Fruit fly (Drosophila melanogaster) whole organism, wandering third instar larva: ENCODE measurements around the gene CG5149.

Source experiments
- Abd-B ChIP-seq: fragments of >200 bp; optimal IDR thresholded peaks from 2 replicates; lab custom pipeline; 2017; ENCODE audit warnings: missing biosample characterization, missing genetic modification characterization
- CG32264 ChIP-seq: fragments of 200-800 bp; sonication (Bioruptor generic); optimal IDR thresholded peaks from 2 replicates; lab custom pipeline; 2016; ENCODE audit warnings: missing biosample characterization, missing genetic modification characterization
- CG9705 ChIP-seq: fragments of 200-800 bp; sonication (Bioruptor generic); optimal IDR thresholded peaks from 2 replicates; lab custom pipeline; 2018; ENCODE audit warnings: missing biosample characterization, mild to moderate bottlenecking, missing genetic modification characterization
- CrebA ChIP-seq: fragments of 200-800 bp; sonication (Bioruptor generic); optimal IDR thresholded peaks from 2 replicates; lab custom pipeline; 2016; ENCODE audit warnings: missing biosample characterization, mild to moderate bottlenecking, missing genetic modification characterization, borderline replicate concordance
- Dfd ChIP-seq: fragments of >200 bp; optimal IDR thresholded peaks from 2 replicates; lab custom pipeline; 2017; ENCODE audit warnings: missing biosample characterization, missing genetic modification characterization
- Dif ChIP-seq: fragments of 200-275, 200-300 bp; sonication (Bioruptor generic); optimal IDR thresholded peaks from 2 replicates; lab custom pipeline; 2018; ENCODE audit warnings: missing biosample characterization, missing genetic modification characterization; ENCODE audit not compliant: partially characterized antibody
- GATAd ChIP-seq: sonication (Bioruptor generic); optimal IDR thresholded peaks from 2 replicates; lab custom pipeline; 2016; ENCODE audit warnings: missing biosample characterization, missing genetic modification characterization
- HLH106 ChIP-seq: fragments of 200-800 bp; optimal IDR thresholded peaks from 3 replicates; lab custom pipeline; 2019; ENCODE audit warnings: missing biosample characterization, mild to moderate bottlenecking, missing genetic modification characterization, moderate library complexity
- Hnf4 ChIP-seq: fragments of 200-800 bp; sonication (Bioruptor generic); optimal IDR thresholded peaks from 2 replicates; lab custom pipeline; 2016; ENCODE audit warnings: missing biosample characterization, mild to moderate bottlenecking, missing genetic modification characterization
- Hr78 ChIP-seq: fragments of >200 bp; optimal IDR thresholded peaks from 2 replicates; lab custom pipeline; 2017; ENCODE audit warnings: missing biosample characterization, missing genetic modification characterization
- Hr83 ChIP-seq: fragments of 200-300 bp; sonication (Bioruptor generic); optimal IDR thresholded peaks from 2 replicates; lab custom pipeline; 2016; ENCODE audit warnings: missing biosample characterization, mild to moderate bottlenecking, missing genetic modification characterization, moderate library complexity; ENCODE audit not compliant: poor library complexity, severe bottlenecking
- Jra ChIP-seq: sonication (Bioruptor generic); optimal IDR thresholded peaks from 2 replicates; lab custom pipeline; 2016; ENCODE audit warnings: missing biosample characterization, missing genetic modification characterization
- Mio ChIP-seq: sonication (Bioruptor generic); optimal IDR thresholded peaks from 2 replicates; lab custom pipeline; 2016; ENCODE audit warnings: missing biosample characterization, missing genetic modification characterization
- Myc ChIP-seq: fragments of >200 bp; optimal IDR thresholded peaks from 2 replicates; lab custom pipeline; 2017
- N ChIP-seq: fragments of >200 bp; optimal IDR thresholded peaks from 2 replicates; lab custom pipeline; 2018; ENCODE audit warnings: missing biosample characterization, missing external identifiers, missing genetic modification characterization
- OdsH ChIP-seq: fragments of 200-800 bp; sonication (Bioruptor generic); optimal IDR thresholded peaks from 2 replicates; lab custom pipeline; 2016; ENCODE audit warnings: missing biosample characterization, mild to moderate bottlenecking, missing genetic modification characterization
- Rel ChIP-seq, 2 experiments: fragments of 200-800 bp; sonication (Bioruptor generic) in 1 of 2; optimal IDR thresholded peaks; 2 replicates in 1 of 2; 3 replicates in 1 of 2; lab custom pipeline; 2016 to 2019; ENCODE audit warnings: mild to moderate bottlenecking in 2 of 2, missing biosample characterization in 2 of 2, missing genetic modification characterization in 2 of 2, moderate library complexity in 1 of 2
- Sp1 ChIP-seq: fragments of 200-800 bp; sonication (Bioruptor generic); optimal IDR thresholded peaks from 3 replicates; lab custom pipeline; 2019; ENCODE audit warnings: missing biosample characterization, mild to moderate bottlenecking, missing genetic modification characterization, moderate library complexity
- Vsx2 ChIP-seq: fragments of 200-300, 225-300 bp; sonication (Bioruptor generic); optimal IDR thresholded peaks from 2 replicates; lab custom pipeline; 2018; ENCODE audit warnings: missing biosample characterization, missing genetic modification characterization; ENCODE audit not compliant: partially characterized antibody
- br ChIP-seq: fragments of 200-800 bp; sonication (Bioruptor generic); optimal IDR thresholded peaks from 2 replicates; lab custom pipeline; 2016; ENCODE audit warnings: missing biosample characterization, missing genetic modification characterization
- brk ChIP-seq: fragments of 200-800 bp; sonication (Bioruptor generic); optimal IDR thresholded peaks from 2 replicates; lab custom pipeline; 2016; ENCODE audit warnings: missing biosample characterization, mild to moderate bottlenecking, missing genetic modification characterization
- dl ChIP-seq, 2 experiments: fragments of 175-275, 200-275 bp in 1 of 2; fragments of 200-275 bp in 1 of 2; sonication (Bioruptor generic); optimal IDR thresholded peaks; lab custom pipeline; 2018; ENCODE audit warnings: mild to moderate bottlenecking in 2 of 2, missing biosample characterization in 2 of 2, missing genetic modification characterization in 2 of 2, moderate library complexity in 2 of 2; ENCODE audit not compliant: partially characterized antibody in 2 of 2, insufficient read depth in 1 of 2
- dmrt93B ChIP-seq: fragments of 200-800 bp; sonication (Bioruptor generic); optimal IDR thresholded peaks from 2 replicates; lab custom pipeline; 2018; ENCODE audit warnings: missing biosample characterization, mild to moderate bottlenecking, missing genetic modification characterization
- dsf ChIP-seq: sonication (Bioruptor generic); optimal IDR thresholded peaks from 2 replicates; lab custom pipeline; 2016; ENCODE audit warnings: missing biosample characterization, missing genetic modification characterization, borderline replicate concordance
- ey ChIP-seq: fragments of 200-800 bp; sonication (Bioruptor generic); optimal IDR thresholded peaks from 2 replicates; lab custom pipeline; 2016; ENCODE audit warnings: missing biosample characterization, missing genetic modification characterization
- foxo ChIP-seq, 2 experiments: fragments of 200-800 bp; sonication (Bioruptor generic); optimal IDR thresholded peaks; 2 replicates in 1 of 2; 3 replicates in 1 of 2; lab custom pipeline; 2016 to 2017; ENCODE audit warnings: missing biosample characterization in 2 of 2, missing genetic modification characterization in 2 of 2
- fru ChIP-seq: fragments of 200-800 bp; sonication (Bioruptor generic); optimal IDR thresholded peaks from 3 replicates; lab custom pipeline; 2016; ENCODE audit warnings: missing biosample characterization, mild to moderate bottlenecking, missing genetic modification characterization
- h ChIP-seq: fragments of 200-800 bp; sonication (Bioruptor generic); optimal IDR thresholded peaks from 3 replicates; lab custom pipeline; 2016; ENCODE audit warnings: missing biosample characterization, mild to moderate bottlenecking, missing genetic modification characterization
- jim ChIP-seq: fragments of 175-275, 200-325 bp; sonication (Bioruptor generic); optimal IDR thresholded peaks from 2 replicates; lab custom pipeline; 2016; ENCODE audit warnings: missing biosample characterization, mild to moderate bottlenecking, missing genetic modification characterization
- lola ChIP-seq: fragments of >200 bp; optimal IDR thresholded peaks from 2 replicates; lab custom pipeline; 2017; ENCODE audit warnings: missing biosample characterization, missing genetic modification characterization
- pan ChIP-seq: fragments of >200 bp; optimal IDR thresholded peaks from 2 replicates; lab custom pipeline; 2017
- psq ChIP-seq: fragments of 200-800 bp; sonication (Bioruptor generic); optimal IDR thresholded peaks from 3 replicates; lab custom pipeline; 2017; ENCODE audit warnings: missing biosample characterization, mild to moderate bottlenecking, missing genetic modification characterization, moderate library complexity
- rgr ChIP-seq: fragments of 200-800 bp; sonication (Bioruptor generic); optimal IDR thresholded peaks from 3 replicates; lab custom pipeline; 2016; ENCODE audit warnings: missing biosample characterization, mild to moderate bottlenecking, missing genetic modification characterization
- sage ChIP-seq: fragments of 200-800 bp; sonication (Bioruptor generic); optimal IDR thresholded peaks from 2 replicates; lab custom pipeline; 2016; ENCODE audit warnings: missing biosample characterization, mild to moderate bottlenecking, missing genetic modification characterization
- sv ChIP-seq: fragments of 200-800 bp; sonication (Bioruptor generic); optimal IDR thresholded peaks from 3 replicates; lab custom pipeline; 2016; ENCODE audit warnings: missing biosample characterization, missing genetic modification characterization
- tai ChIP-seq: sonication (Bioruptor generic); optimal IDR thresholded peaks from 2 replicates; lab custom pipeline; 2016; ENCODE audit warnings: missing biosample characterization, missing genetic modification characterization
- usp ChIP-seq: fragments of >200 bp; optimal IDR thresholded peaks from 2 replicates; lab custom pipeline; 2017; ENCODE audit warnings: missing biosample characterization, missing genetic modification characterization
- woc ChIP-seq: sonication (Bioruptor generic); optimal IDR thresholded peaks from 2 replicates; lab custom pipeline; 2016; ENCODE audit warnings: missing biosample characterization, mild to moderate bottlenecking, missing genetic modification characterization

CG5149 gene

DNA sequence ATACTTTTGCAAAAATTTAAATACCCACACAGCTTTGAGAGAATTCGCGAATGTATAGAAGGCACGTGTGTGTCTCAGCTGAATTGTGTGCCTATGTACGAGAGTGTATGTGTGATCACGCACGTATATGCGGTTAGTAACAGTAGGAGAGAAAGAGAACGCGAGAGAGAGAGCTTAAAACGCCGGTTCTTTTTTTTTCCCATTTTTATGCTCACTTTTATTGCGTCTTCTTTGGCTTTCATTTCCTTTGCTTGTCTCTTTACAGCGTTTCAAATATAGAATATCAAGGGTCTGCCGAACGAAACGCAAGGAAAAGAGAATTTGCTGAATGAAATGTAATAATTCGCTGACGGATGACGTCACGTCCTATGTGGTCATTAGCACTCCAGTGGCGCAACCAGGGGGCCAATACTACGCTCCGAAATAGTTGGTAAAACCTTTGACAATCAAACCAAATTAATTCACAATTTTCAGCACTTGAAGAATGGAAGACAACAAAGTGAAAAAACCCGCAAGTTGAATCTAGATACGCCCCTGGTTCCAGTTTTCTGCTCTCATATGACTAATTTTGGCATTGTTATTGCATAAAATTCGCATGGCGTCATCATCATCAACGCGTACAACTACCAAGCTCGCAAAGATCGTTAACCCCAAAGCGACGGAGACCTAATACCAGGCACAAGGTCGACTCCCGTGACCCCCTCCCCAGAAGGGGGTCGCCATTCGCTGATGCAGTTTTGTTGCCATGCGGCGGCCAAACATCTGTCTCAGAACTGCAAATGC, 37.0 kb upstream of the CG5149 start:
- TF ChIP-seq sage (GFP tag; lab: Kevin White, UChicago): peak; percentile 27
- TF ChIP-seq Hr78 (GFP tag; lab: Kevin White, UChicago): no peak
- no peak for TF ChIP-seq pan (lab: Kevin White, UChicago)
- TF ChIP-seq Hr83 (GFP tag; lab: Kevin White, UChicago): peak; percentile 69
- TF ChIP-seq tai (GFP tag; lab: Kevin White, UChicago): peak; percentile 72
- peak; percentile 76 for TF ChIP-seq Jra (GFP tag; lab: Kevin White, UChicago)
- TF ChIP-seq Sp1 (GFP tag; lab: Kevin White, UChicago): peak; percentile 83
- TF ChIP-seq Abd-B (GFP tag; lab: Kevin White, UChicago): no peak
- peak; percentile 81 for TF ChIP-seq Mio (GFP tag; lab: Kevin White, UChicago)
- peak; percentile 2 for TF ChIP-seq GATAd
- TF ChIP-seq lola: no peak
- TF ChIP-seq Hnf4 (GFP tag; lab: Kevin White, UChicago): peak; percentile 85
- TF ChIP-seq dsf (GFP tag; lab: Kevin White, UChicago): peak; percentile 80
- no peak for TF ChIP-seq Vsx2
- TF ChIP-seq dl (GFP tag; optimal IDR thresholded peaks at IDR 0.05; lab: Kevin White, UChicago; ENCODE audit: insufficient read depth in 1 of 2, partially characterized antibody in 2 of 2): peak; percentile 25 to 72
- peak; percentile 93 for TF ChIP-seq br (GFP tag; lab: Kevin White, UChicago)
- TF ChIP-seq psq (GFP tag; lab: Kevin White, UChicago): peak; percentile 95
- peak; percentile 42 for TF ChIP-seq woc (GFP tag; lab: Kevin White, UChicago)
- TF ChIP-seq jim: no peak
- peak; percentile 92 for TF ChIP-seq h
- TF ChIP-seq ey (GFP tag; lab: Kevin White, UChicago): peak; percentile 93
- no peak for TF ChIP-seq Myc
- TF ChIP-seq foxo (GFP tag; optimal IDR thresholded peaks at IDR 0.05; lab: Kevin White, UChicago): peak; percentile 53 to 92
- no peak for TF ChIP-seq Dfd (GFP tag; lab: Kevin White, UChicago)
- peak; percentile 92 for TF ChIP-seq rgr (GFP tag; lab: Kevin White, UChicago)
- no peak for TF ChIP-seq N
- TF ChIP-seq Rel (GFP tag; optimal IDR thresholded peaks at IDR 0.05; lab: Kevin White, UChicago): no peak
- peak; percentile 10 for TF ChIP-seq Rel (tag; optimal IDR thresholded peaks at IDR 0.05; lab: Kevin White, UChicago)
- peak; percentile 40 for TF ChIP-seq sv (GFP tag; lab: Kevin White, UChicago)
- no peak for TF ChIP-seq usp
- peak; percentile 78 for TF ChIP-seq dmrt93B (GFP tag; lab: Kevin White, UChicago)
- TF ChIP-seq Dif (GFP tag; lab: Kevin White, UChicago): peak; percentile 73
- TF ChIP-seq HLH106 (tag; lab: Kevin White, UChicago): peak; percentile 89
- TF ChIP-seq CG9705 (GFP tag; lab: Kevin White, UChicago): peak; percentile 49
- peak; percentile 76 for TF ChIP-seq CG32264 (GFP tag; lab: Kevin White, UChicago)
- TF ChIP-seq CrebA (GFP tag; lab: Kevin White, UChicago): peak; percentile 72
- TF ChIP-seq brk: peak; percentile 82
- TF ChIP-seq fru: peak; percentile 88
- TF ChIP-seq OdsH (GFP tag; lab: Kevin White, UChicago): peak; percentile 91

DNA sequence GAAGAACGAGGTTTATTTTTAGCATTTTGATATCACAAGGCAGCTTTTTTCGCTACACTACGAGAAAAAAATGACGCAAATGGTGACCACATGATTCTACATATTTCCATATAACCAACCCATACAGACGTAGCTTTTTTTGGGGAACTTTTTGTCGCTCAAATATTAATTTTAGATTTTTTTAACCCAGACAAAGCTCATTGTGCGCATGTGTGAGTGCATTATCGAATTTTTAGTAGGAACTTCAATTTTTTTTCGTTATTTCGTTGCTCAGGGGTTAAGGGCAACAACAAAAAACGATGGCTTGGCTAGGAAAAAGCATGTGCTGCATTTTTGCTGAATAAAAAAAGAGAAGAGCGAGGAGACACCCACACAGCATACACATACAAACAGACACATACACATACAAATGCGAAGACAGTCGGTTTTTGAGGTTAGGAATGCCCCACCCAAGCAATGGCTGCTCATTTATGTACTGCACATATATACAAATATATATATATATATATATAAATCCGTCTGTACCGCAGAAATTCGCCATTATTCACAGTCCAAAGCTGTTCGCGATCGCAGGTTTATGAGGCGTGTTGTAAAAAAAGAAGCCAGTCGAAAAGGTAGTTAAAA, 36.3 kb upstream of the CG5149 start:
- peak; percentile 4 for TF ChIP-seq HLH106 (tag; lab: Kevin White, UChicago)
- peak; percentile 8 for TF ChIP-seq CG32264 (GFP tag; lab: Kevin White, UChicago)
- TF ChIP-seq Hr83 (GFP tag; lab: Kevin White, UChicago): peak; percentile 29
- no peak for TF ChIP-seq Sp1 (GFP tag; lab: Kevin White, UChicago)
- TF ChIP-seq Hr78 (GFP tag; lab: Kevin White, UChicago): no peak
- TF ChIP-seq N: peak; percentile 60
- peak; percentile 51 for TF ChIP-seq tai (GFP tag; lab: Kevin White, UChicago)
- no peak for TF ChIP-seq dsf (GFP tag; lab: Kevin White, UChicago)
- TF ChIP-seq psq (GFP tag; lab: Kevin White, UChicago): no peak
- no peak for TF ChIP-seq br (GFP tag; lab: Kevin White, UChicago)
- no peak for TF ChIP-seq GATAd
- TF ChIP-seq OdsH (GFP tag; lab: Kevin White, UChicago): no peak
- TF ChIP-seq Vsx2: no peak
- TF ChIP-seq Dif (GFP tag; lab: Kevin White, UChicago): no peak
- no peak for TF ChIP-seq Jra (GFP tag; lab: Kevin White, UChicago)
- TF ChIP-seq Dfd (GFP tag; lab: Kevin White, UChicago): no peak
- peak; percentile 31 for TF ChIP-seq ey (GFP tag; lab: Kevin White, UChicago)
- TF ChIP-seq woc (GFP tag; lab: Kevin White, UChicago): no peak
- TF ChIP-seq Rel (GFP tag; optimal IDR thresholded peaks at IDR 0.05; lab: Kevin White, UChicago): no peak
- peak; percentile 75 for TF ChIP-seq Rel (tag; optimal IDR thresholded peaks at IDR 0.05; lab: Kevin White, UChicago)
- peak; percentile 58 for TF ChIP-seq sage (GFP tag; lab: Kevin White, UChicago)
- TF ChIP-seq lola: no peak
- no peak for TF ChIP-seq CG9705 (GFP tag; lab: Kevin White, UChicago)
- TF ChIP-seq fru: peak; percentile 5
- TF ChIP-seq Mio (GFP tag; lab: Kevin White, UChicago): no peak
- TF ChIP-seq sv (GFP tag; lab: Kevin White, UChicago): no peak
- no peak for TF ChIP-seq dmrt93B (GFP tag; lab: Kevin White, UChicago)
- peak; percentile 25 for TF ChIP-seq rgr (GFP tag; lab: Kevin White, UChicago)
- no peak for TF ChIP-seq usp
- no peak for TF ChIP-seq jim
- no peak for TF ChIP-seq dl (GFP tag; optimal IDR thresholded peaks at IDR 0.05; lab: Kevin White, UChicago; ENCODE audit: insufficient read depth in 1 of 2, partially characterized antibody in 2 of 2)
- no peak for TF ChIP-seq CrebA (GFP tag; lab: Kevin White, UChicago)
- peak; percentile 23 for TF ChIP-seq Myc
- peak; percentile 46 for TF ChIP-seq Hnf4 (GFP tag; lab: Kevin White, UChicago)
- TF ChIP-seq h: peak; percentile 49
- peak; percentile 21 to 64 for TF ChIP-seq foxo (GFP tag; optimal IDR thresholded peaks at IDR 0.05; lab: Kevin White, UChicago)
- no peak for TF ChIP-seq pan (lab: Kevin White, UChicago)
- TF ChIP-seq brk: no peak
